Fruit fly (Drosophila melanogaster): ENCODE results near the gene dtn.

DNA sequence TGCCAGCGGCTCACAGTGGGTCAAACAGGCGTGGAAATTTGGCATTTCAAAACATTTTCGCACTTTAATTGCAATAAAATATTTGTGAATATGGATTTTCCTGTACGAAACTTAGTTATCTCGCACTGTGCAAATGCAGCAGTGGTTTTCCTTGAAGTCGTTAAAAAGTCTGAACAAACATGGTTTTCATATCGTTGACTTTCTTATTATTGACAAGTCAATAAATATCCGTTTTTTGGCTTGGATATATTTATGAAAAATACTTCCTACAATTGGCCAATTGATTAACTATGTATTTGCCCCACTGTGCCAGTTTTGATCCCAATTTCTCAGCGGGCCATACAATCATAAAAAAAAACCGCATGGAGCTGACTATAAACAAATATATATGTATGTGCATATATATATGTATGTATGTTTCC, 40.0 kb downstream of the dtn start:
- TF ChIP-seq EcR (GFP tag; optimal IDR thresholded peaks at IDR 0.05) (no peak), CG32121 (GFP tag; IDR thresholded peaks at IDR 0.05) (peak; percentile 95), CG13204 (GFP tag; optimal IDR thresholded peaks at IDR 0.05) (peak; percentile 52), CG4496 (GFP tag; IDR thresholded peaks at IDR 0.05) (peak; percentile 92), CG34367 (tag; optimal IDR thresholded peaks at IDR 0.05) (peak; percentile 84), CG17806 (tag; optimal IDR thresholded peaks at IDR 0.05) (peak; percentile 84), CG9948 (tag; optimal IDR thresholded peaks at IDR 0.05) (peak; percentile 89), Pif1B (GFP tag; optimal IDR thresholded peaks at IDR 0.05) (peak; percentile 91)

Data from whole organism, pupa.